Worm (Caenorhabditis elegans): Measurements from ENCODE around the gene ift-43.

ift-43 gene

DNA sequence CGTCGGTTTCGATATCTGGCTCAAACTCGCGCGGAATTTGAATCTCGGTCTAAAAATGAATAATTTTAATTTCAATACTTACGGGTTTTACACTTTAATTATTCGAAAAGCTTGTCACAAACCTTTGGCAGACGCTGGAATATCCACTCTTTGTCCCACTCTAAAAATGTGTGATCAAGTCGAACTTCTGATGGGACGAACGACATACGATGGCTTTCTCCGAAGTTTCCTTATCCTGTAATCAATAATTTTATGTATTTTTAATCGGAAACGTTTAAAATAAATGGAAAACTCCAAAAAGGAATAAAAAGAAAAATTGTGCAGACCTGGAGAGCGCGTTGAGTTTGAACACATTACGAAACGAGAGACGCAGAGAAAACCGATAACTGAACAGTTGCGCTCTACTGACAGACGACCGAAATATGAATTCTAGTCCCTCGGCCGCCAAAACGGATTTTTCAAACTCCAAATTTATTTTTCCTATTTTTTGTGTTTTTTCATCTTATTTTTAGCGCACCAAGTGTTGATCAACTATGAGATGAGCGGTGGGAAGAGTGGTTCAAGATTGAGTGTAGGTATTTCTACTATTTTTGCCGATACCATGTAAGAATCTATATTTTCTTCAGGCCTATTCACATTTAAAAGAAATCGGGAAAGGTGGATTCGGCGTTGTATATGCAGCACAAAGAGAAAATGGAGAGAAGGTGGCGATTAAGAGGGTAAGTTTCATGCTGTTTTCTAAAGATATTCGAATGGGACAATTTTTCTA is 11.2 kb downstream of the ift-43 start, which contains the start of the genes sam-4, F59E12.17 and zyg-1 (continued):
- no peak for TF ChIP-seq egl-13 (tag; optimal IDR thresholded peaks at IDR 0.05)
- TF ChIP-seq hpl-2 (GFP tag; optimal IDR thresholded peaks at IDR 0.05), result peak; percentile 42
- TF ChIP-seq nhr-84 (tag; optimal IDR thresholded peaks at IDR 0.05), result no peak
- peak; percentile 86 for TF ChIP-seq rnt-1 (tag; optimal IDR thresholded peaks at IDR 0.05)
- TF ChIP-seq C34B4.2 (tag; optimal IDR thresholded peaks at IDR 0.05), result no peak
- no peak for TF ChIP-seq aha-1 (tag; optimal IDR thresholded peaks at IDR 0.05)
- peak; percentile 53 for TF ChIP-seq snpc-4 (tag; optimal IDR thresholded peaks at IDR 0.05)
- peak; percentile 56 to 86 for TF ChIP-seq lsy-2 (tag; optimal IDR thresholded peaks at IDR 0.05)
- no peak for TF ChIP-seq pax-3 (tag; optimal IDR thresholded peaks at IDR 0.05)
- no peak for TF ChIP-seq jun-1 (tag; optimal IDR thresholded peaks at IDR 0.05)
- TF ChIP-seq elt-3 (tag; optimal IDR thresholded peaks at IDR 0.05), result peak in 1 of 6 experiments; percentile 20
- TF ChIP-seq egl-27 (tag; optimal IDR thresholded peaks at IDR 0.05), result no peak
- TF ChIP-seq isw-1 (GFP tag; IDR thresholded peaks at IDR 0.05), result peak; percentile 41
- peak; percentile 74 for TF ChIP-seq nhr-85 (tag)
- TF ChIP-seq nhr-19 (GFP tag; conservative IDR thresholded peaks at IDR 0.05), result 0 out of 2 replicates have a peak, but pooled peaks have one; percentile 20
- TF ChIP-seq ceh-90 (tag; optimal IDR thresholded peaks at IDR 0.05), result peak; percentile 57
- peak; percentile 66 for TF ChIP-seq nhr-71 (tag; optimal IDR thresholded peaks at IDR 0.05)
- TF ChIP-seq nhr-77 (tag; optimal IDR thresholded peaks at IDR 0.05), result no peak
- peak; percentile 52 for TF ChIP-seq tbx-2 (tag; optimal IDR thresholded peaks at IDR 0.05)
- peak; percentile 77 for TF ChIP-seq lir-3 (tag; optimal IDR thresholded peaks at IDR 0.05; ENCODE audit: poor library complexity)
- TF ChIP-seq lin-35 (GFP tag; optimal IDR thresholded peaks at IDR 0.05), result peak; percentile 80 to 90
- TF ChIP-seq mdl-1 (tag; optimal IDR thresholded peaks at IDR 0.05), result peak in 1 of 2 experiments; percentile 35
- TF ChIP-seq pag-3 (tag; optimal IDR thresholded peaks at IDR 0.05; ENCODE audit: borderline replicate concordance, insufficient read depth), result no peak
- no peak for TF ChIP-seq ets-5 (GFP tag; IDR thresholded peaks at IDR 0.05)
- peak; percentile 61 for TF ChIP-seq nhr-20 (tag; optimal IDR thresholded peaks at IDR 0.05)
- no peak for TF ChIP-seq hlh-17 (GFP tag; optimal IDR thresholded peaks at IDR 0.05; ENCODE audit: borderline replicate concordance)
- TF ChIP-seq ztf-11 (tag; optimal IDR thresholded peaks at IDR 0.05), result no peak
- TF ChIP-seq fkh-8 (tag; optimal IDR thresholded peaks at IDR 0.05), result peak; percentile 60
- TF ChIP-seq unc-30 (tag; optimal IDR thresholded peaks at IDR 0.05), result no peak

DNA sequence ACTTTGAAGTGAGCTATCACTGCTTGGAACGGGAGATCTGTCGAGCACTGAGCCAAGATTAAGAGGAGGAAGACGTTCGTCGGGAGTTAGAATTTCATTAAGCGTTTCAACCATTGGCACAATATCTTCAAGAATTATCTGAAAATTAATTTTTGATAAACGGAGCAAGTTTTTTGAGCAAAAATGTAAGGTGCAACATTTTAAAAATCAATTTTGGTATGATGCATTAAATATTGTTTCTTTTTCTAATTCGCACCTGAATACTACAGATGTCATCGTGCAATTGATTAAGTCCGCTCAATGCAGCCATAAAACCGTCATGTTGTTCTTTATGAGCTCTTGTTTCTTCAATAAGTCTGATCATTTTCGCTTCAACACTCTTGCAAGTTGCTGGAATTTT is 12.3 kb downstream of the ift-43 start, which contains the start of gene ddl-1:
Gene ddl-1 (minus strand): TSS at position 101 of the 400 bp plus-strand sequence.
- TF ChIP-seq nhr-84 (tag; optimal IDR thresholded peaks at IDR 0.05), result no peak
- no peak for TF ChIP-seq fos-1 (tag; optimal IDR thresholded peaks at IDR 0.05)
- TF ChIP-seq ztf-11 (tag; optimal IDR thresholded peaks at IDR 0.05), result no peak
- TF ChIP-seq ceh-90 (tag; optimal IDR thresholded peaks at IDR 0.05), result no peak
- no peak for TF ChIP-seq nhr-90 (tag; optimal IDR thresholded peaks at IDR 0.05; ENCODE audit: poor library complexity)
- TF ChIP-seq nhr-19 (GFP tag; conservative IDR thresholded peaks at IDR 0.05), result no peak
- no peak for TF ChIP-seq snpc-4 (tag; optimal IDR thresholded peaks at IDR 0.05)

DNA sequence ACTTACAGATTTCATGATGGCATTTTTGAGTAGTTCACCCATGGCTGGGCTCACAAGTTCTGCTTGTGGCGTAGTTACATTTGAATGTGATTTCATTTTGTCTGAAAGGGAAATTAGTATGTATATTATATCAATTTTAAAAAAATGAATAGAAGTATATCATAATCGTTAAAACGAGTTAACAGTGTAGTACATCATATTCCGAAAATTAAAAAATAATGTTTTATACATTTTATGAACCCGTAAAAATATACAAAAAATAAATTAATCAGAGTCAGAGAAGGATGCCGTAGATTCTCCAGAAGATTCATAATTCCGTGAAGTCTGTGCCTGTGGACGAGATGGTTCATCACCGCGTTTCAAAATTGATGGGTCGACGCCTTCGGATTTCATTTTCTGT is 13.6 kb downstream of the ift-43 start, which contains the start of gene F59E12.9:
Gene F59E12.9 (minus strand): TSS at position 101 of the 400 bp plus-strand sequence.
- TF ChIP-seq lin-35 (GFP tag; optimal IDR thresholded peaks at IDR 0.05) (no peak), lin-13 (GFP tag; optimal IDR thresholded peaks at IDR 0.05) (no peak), sox-4 (tag; optimal IDR thresholded peaks at IDR 0.05) (no peak)

DNA sequence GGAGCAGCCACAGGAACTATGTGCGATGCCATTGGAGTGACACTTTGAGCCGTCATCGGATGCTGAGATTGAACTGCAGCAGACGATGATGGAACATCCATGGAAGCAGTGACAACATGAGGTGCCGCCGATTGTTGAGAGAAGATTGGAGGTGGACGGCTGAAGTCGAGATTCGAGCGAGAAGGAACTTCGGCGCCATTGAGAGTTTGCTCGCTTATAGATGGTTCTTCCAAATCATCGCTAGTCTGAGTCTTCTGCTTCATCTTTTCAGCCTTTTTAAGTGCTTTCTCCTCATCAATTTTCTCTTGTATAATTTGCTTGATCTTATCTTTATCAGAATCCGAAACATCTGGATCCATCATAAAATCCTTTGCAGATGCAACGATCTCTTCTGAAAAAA is 18.5 kb downstream of the ift-43 start:
- TF ChIP-seq ama-1 (optimal IDR thresholded peaks at IDR 0.05) (no peak), hlh-17 (GFP tag; optimal IDR thresholded peaks at IDR 0.05; ENCODE audit: borderline replicate concordance) (no peak), unc-98 (GFP tag; IDR thresholded peaks at IDR 0.05) (no peak), elt-3 (tag; optimal IDR thresholded peaks at IDR 0.05) (no peak), aly-2 (tag; optimal IDR thresholded peaks at IDR 0.05) (no peak), C34B4.2 (tag; optimal IDR thresholded peaks at IDR 0.05) (no peak), nhr-12 (tag; optimal IDR thresholded peaks at IDR 0.05) (no peak), unc-30 (tag; optimal IDR thresholded peaks at IDR 0.05) (no peak), fos-1 (tag; optimal IDR thresholded peaks at IDR 0.05) (no peak), nhr-28 (tag; optimal IDR thresholded peaks at IDR 0.05) (no peak), skn-1 (tag; optimal IDR thresholded peaks at IDR 0.05) (no peak), snu-23 (GFP tag; optimal IDR thresholded peaks at IDR 0.05) (no peak), ceh-88 (GFP tag; IDR thresholded peaks at IDR 0.05) (no peak), unc-62 (GFP tag; optimal IDR thresholded peaks at IDR 0.05) (no peak), mdl-1 (tag; optimal IDR thresholded peaks at IDR 0.05) (no peak)

Data from whole organism, L1 larva.